Worm (Caenorhabditis elegans) whole organism, early embryonic: Measurements from ENCODE around the gene sru-16.
"Not testable (repeated sequence)": the region's sequence is repeated elsewhere in the genome, so short reads cannot be mapped to it uniquely, and the experiment has no call there.

ENCODE experiments used
- B0310.2 ChIP-seq: sonication (generic microtip); optimal IDR thresholded peaks from 2 replicates; lab custom pipeline; 2016; ENCODE audit warnings: mild to moderate bottlenecking, missing genetic modification characterization, missing compliant biosample characterization
- F13C5.2 ChIP-seq: sonication (generic microtip); optimal IDR thresholded peaks from 2 replicates; lab custom pipeline; 2017; ENCODE audit warnings: mild to moderate bottlenecking, missing genetic modification characterization, inconsistent platforms, missing compliant biosample characterization
- aly-1 ChIP-seq: sonication (generic microtip); optimal IDR thresholded peaks from 2 replicates; lab custom pipeline; 2016; ENCODE audit warnings: missing genetic modification characterization, missing compliant biosample characterization
- ama-1 ChIP-seq: fragments of 150-350 bp; optimal IDR thresholded peaks from 2 replicates; lab custom pipeline; 2014
- ceh-13 ChIP-seq: fragments of 200-800 bp; sonication (Bioruptor generic); optimal IDR thresholded peaks from 2 replicates; lab custom pipeline; 2018; ENCODE audit warnings: mild to moderate bottlenecking, missing genetic modification characterization, missing compliant biosample characterization
- ceh-36 ChIP-seq: sonication (generic microtip); optimal IDR thresholded peaks from 2 replicates; lab custom pipeline; 2016; ENCODE audit warnings: missing genetic modification characterization, inconsistent platforms, missing compliant biosample characterization
- ets-7 ChIP-seq: sonication (generic microtip); optimal IDR thresholded peaks from 2 replicates; lab custom pipeline; 2016; ENCODE audit warnings: missing genotype, missing genetic modification characterization, missing compliant biosample characterization
- flt-1 ChIP-seq: fragments of 200-800 bp; sonication (Bioruptor generic); IDR thresholded peaks from 2 replicates; pipeline ENCODE4 v1.3.6; 2022; ENCODE audit warnings: missing genetic modification characterization, missing compliant biosample characterization
- hmbx-1 ChIP-seq: sonication (generic microtip); optimal IDR thresholded peaks from 2 replicates; lab custom pipeline; 2016; ENCODE audit warnings: mild to moderate bottlenecking, missing genetic modification characterization, missing compliant biosample characterization
- hmg-4 ChIP-seq: fragments of 200-800 bp; sonication (Bioruptor generic); optimal IDR thresholded peaks from 2 replicates; lab custom pipeline; 2018; ENCODE audit warnings: mild to moderate bottlenecking, missing genetic modification characterization, missing compliant biosample characterization
- hnd-1 ChIP-seq: sonication (generic microtip); optimal IDR thresholded peaks from 2 replicates; lab custom pipeline; 2016; ENCODE audit warnings: missing genetic modification characterization, missing compliant biosample characterization
- pes-1 ChIP-seq: fragments of 200-800 bp; sonication (Bioruptor generic); IDR thresholded peaks from 2 replicates; pipeline ENCODE4 v1.3.6; 2022; ENCODE audit warnings: missing genetic modification reagents, missing genetic modification characterization, missing compliant biosample characterization
- scrt-1 ChIP-seq: fragments of 200-800 bp; sonication (Bioruptor generic); IDR thresholded peaks from 2 replicates; pipeline ENCODE4 v1.3.6; 2022; ENCODE audit warnings: missing genetic modification characterization, missing compliant biosample characterization
- sea-1 ChIP-seq: fragments of 200-800 bp; sonication (Bioruptor generic); conservative IDR thresholded peaks from 2 replicates; pipeline ENCODE4 v1.3.6; 2022; ENCODE audit warnings: missing genetic modification characterization, missing compliant biosample characterization
- tbx-11 ChIP-seq: fragments of 200-800 bp; sonication (Bioruptor generic); IDR thresholded peaks from 2 replicates; pipeline ENCODE4 v1.3.6; 2022; ENCODE audit warnings: missing genetic modification characterization, missing compliant biosample characterization
- tbx-37 ChIP-seq: fragments of 200-800 bp; sonication (Bioruptor generic); conservative IDR thresholded peaks from 2 replicates; pipeline ENCODE4 v1.3.6; 2022; ENCODE audit warnings: missing genetic modification reagents, missing genetic modification characterization, missing compliant biosample characterization
- tra-4 ChIP-seq: sonication (generic microtip); optimal IDR thresholded peaks from 2 replicates; lab custom pipeline; 2017; ENCODE audit warnings: missing genetic modification characterization, missing compliant biosample characterization

The sru-16 gene

DNA sequence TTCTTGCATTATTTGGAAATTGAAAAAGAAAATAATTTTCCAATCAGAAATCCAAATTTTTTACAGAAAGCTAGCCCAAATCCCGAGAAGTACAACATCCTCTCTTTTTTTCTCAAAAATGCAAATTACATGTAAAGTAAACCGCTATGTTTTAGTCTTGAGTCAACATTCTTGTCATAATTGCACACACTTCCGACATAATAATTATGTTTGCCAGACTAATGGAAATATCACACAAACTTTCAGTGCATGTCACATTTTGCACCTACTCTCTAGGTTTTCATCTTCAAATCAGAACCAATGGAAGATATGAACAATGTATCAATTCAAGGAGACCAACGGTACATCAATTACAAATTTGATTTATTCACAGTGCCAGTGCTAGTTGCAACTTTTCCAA is 5.6 kb downstream of the sru-16 start, which contains the start of gene sru-11:
TSS of gene sru-11 (plus strand) at position 301 of the 400 bp plus-strand sequence.
- no peak for TF ChIP-seq ceh-36 (tag; lab: Kevin White, UChicago)
- no peak for TF ChIP-seq flt-1 (GFP tag; lab: Robert Waterston, UW)
- no peak for TF ChIP-seq ama-1 (lab: Kevin White, UChicago)
- TF ChIP-seq hmg-4 (GFP tag; lab: Kevin White, UChicago) = no peak
- no peak for TF ChIP-seq pes-1 (GFP tag; lab: Robert Waterston, UW)
- no peak for TF ChIP-seq hnd-1 (tag; lab: Kevin White, UChicago)
- no peak for TF ChIP-seq sea-1
- no peak for TF ChIP-seq ceh-13 (GFP tag; lab: Kevin White, UChicago)
- no peak for TF ChIP-seq ets-7 (tag; lab: Kevin White, UChicago)
- no peak for TF ChIP-seq tra-4 (tag; lab: Kevin White, UChicago)
- no peak for TF ChIP-seq scrt-1 (GFP tag; lab: Robert Waterston, UW)

DNA sequence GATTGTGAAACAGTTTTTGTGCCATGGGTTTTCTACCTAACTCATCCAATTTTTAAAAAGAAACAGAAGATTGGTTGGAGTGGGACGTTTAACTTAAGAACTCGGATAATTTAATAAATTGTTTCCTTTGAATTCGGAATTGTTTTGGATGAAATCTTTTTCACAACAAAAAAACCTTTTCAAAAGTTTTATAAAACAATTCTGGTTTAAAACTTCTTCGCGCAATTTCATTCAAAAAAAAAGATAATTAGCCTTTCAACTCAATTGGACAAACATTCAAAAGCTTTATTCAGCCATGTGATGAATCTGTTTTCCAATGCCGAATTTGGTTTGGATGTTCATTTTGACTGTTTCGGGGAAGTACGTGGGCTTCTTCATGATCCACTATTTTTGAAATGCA is 8.1 kb downstream of the sru-16 start, which contains the start of gene Y45F10B.12:
TSS of gene Y45F10B.12 (plus strand) at position 301 of the 400 bp plus-strand sequence.
- no peak for TF ChIP-seq hmg-4 (GFP tag; lab: Kevin White, UChicago)
- no peak for TF ChIP-seq tra-4 (tag; lab: Kevin White, UChicago)
- no peak for TF ChIP-seq ama-1 (lab: Kevin White, UChicago)
- TF ChIP-seq hmbx-1 (tag; lab: Kevin White, UChicago) = no peak
- no peak for TF ChIP-seq aly-1
- no peak for TF ChIP-seq ceh-13 (GFP tag; lab: Kevin White, UChicago)
- no peak for TF ChIP-seq scrt-1 (GFP tag; lab: Robert Waterston, UW)
- no peak for TF ChIP-seq F13C5.2 (tag; lab: Kevin White, UChicago)
- no peak for TF ChIP-seq tbx-11 (GFP tag; lab: Robert Waterston, UW)
- TF ChIP-seq pes-1 (GFP tag; lab: Robert Waterston, UW) = no peak
- TF ChIP-seq flt-1 (GFP tag; lab: Robert Waterston, UW) = no peak
- TF ChIP-seq ets-7 (tag; lab: Kevin White, UChicago) = no peak
- no peak for TF ChIP-seq B0310.2 (tag; lab: Kevin White, UChicago)
- no peak for TF ChIP-seq tbx-37
- no peak for TF ChIP-seq ceh-36 (tag; lab: Kevin White, UChicago)
- TF ChIP-seq hnd-1 (tag; lab: Kevin White, UChicago) = no peak
- no peak for TF ChIP-seq sea-1

DNA sequence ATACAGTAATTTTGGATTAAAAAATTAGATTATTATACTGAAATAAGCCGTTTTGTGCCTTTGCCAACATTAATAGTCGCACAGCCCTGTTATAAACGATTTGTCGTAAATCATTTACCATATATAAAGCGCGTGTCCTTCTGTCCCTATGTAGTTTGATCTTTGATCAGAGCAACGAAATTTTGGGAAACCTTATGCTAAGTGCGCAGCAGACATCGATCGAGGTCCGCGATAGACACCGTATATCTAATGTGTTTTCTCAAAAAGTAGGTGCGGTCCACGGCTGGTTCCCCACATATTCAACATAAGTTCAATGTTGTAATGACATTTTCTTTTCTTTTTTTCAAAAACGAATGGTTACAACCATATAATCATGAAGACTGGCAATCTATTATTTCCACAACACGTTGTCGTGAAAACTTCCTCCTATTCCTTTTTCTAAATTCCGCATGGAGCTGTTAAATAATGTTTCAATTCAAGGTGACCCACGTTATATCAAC is 9.5 kb downstream of the sru-16 start, which contains the start of gene sru-9:
TSS of gene sru-9 (plus strand) at position 450 of the 500 bp plus-strand sequence.
- not testable (repeated sequence) for TF ChIP-seq ceh-13 (GFP tag; lab: Kevin White, UChicago); hmbx-1 (tag; lab: Kevin White, UChicago); tbx-37

DNA sequence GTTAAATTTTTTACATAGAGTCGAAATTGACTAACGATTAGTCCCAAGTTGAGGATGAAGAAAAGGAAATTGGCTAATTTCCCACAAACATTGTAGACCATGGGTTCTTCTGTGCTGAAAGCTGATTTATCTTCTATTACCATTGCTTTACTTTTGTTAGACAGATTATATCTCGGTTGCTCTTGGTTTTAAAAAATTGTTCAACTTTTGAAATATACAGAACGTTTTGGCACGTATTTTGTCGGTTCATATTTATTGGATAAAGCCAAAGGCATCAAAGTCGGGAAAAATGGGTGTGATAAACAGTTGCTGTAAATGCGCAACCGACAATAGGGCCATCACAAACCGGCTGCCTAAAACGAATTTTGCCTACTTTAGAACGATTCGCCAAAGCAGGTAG is 12.6 kb downstream of the sru-16 start, which contains the start of gene tsp-5:
TSS of gene tsp-5 (minus strand) at position 101 of the 400 bp plus-strand sequence.
- no peak for TF ChIP-seq tra-4 (tag; lab: Kevin White, UChicago)
- TF ChIP-seq ets-7 (tag; lab: Kevin White, UChicago) = no peak
- no peak for TF ChIP-seq hmbx-1 (tag; lab: Kevin White, UChicago)
- no peak for TF ChIP-seq tbx-11 (GFP tag; lab: Robert Waterston, UW)
- TF ChIP-seq B0310.2 (tag; lab: Kevin White, UChicago) = no peak
- no peak for TF ChIP-seq hnd-1 (tag; lab: Kevin White, UChicago)
- TF ChIP-seq F13C5.2 (tag; lab: Kevin White, UChicago) = no peak
- TF ChIP-seq tbx-37 = no peak
- TF ChIP-seq flt-1 (GFP tag; lab: Robert Waterston, UW) = no peak
- no peak for TF ChIP-seq ceh-13 (GFP tag; lab: Kevin White, UChicago)
- no peak for TF ChIP-seq hmg-4 (GFP tag; lab: Kevin White, UChicago)
- no peak for TF ChIP-seq aly-1
- TF ChIP-seq pes-1 (GFP tag; lab: Robert Waterston, UW) = no peak
- TF ChIP-seq ama-1 (lab: Kevin White, UChicago) = no peak
- TF ChIP-seq sea-1 = no peak
- TF ChIP-seq ceh-36 (tag; lab: Kevin White, UChicago) = no peak

DNA sequence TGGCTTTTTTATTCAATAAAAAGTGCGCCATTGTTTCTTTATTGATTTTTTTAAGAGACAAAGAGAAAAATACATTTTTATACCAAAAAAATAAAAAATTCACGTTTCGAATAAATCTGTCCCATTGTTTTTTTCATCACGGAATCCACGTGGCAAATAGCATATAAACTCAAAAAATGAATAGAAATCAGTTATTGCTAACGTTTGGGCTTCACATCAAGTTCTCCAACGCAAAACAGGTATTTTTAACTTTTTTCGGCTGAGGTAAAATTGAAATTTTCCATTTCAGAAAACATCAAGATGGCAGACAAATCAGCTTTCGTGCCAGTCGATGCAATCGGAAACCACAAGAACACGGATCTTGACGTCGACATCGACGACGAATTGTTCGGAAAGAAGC is 14.3 kb downstream of the sru-16 start, which contains the start of gene Y45F10B.3:
TSS of gene Y45F10B.3 (plus strand) at position 301 of the 400 bp plus-strand sequence.
- TF ChIP-seq aly-1 = no peak
- no peak for TF ChIP-seq tbx-37
- no peak for TF ChIP-seq flt-1 (GFP tag; lab: Robert Waterston, UW)
- TF ChIP-seq ets-7 (tag; lab: Kevin White, UChicago) = no peak
- TF ChIP-seq tbx-11 (GFP tag; lab: Robert Waterston, UW) = no peak
- TF ChIP-seq scrt-1 (GFP tag; lab: Robert Waterston, UW) = no peak
- TF ChIP-seq ceh-36 (tag; lab: Kevin White, UChicago) = no peak
- TF ChIP-seq hmg-4 (GFP tag; lab: Kevin White, UChicago) = no peak
- TF ChIP-seq ceh-13 (GFP tag; lab: Kevin White, UChicago) = no peak
- no peak for TF ChIP-seq sea-1
- TF ChIP-seq hnd-1 (tag; lab: Kevin White, UChicago) = no peak
- TF ChIP-seq hmbx-1 (tag; lab: Kevin White, UChicago) = no peak
- no peak for TF ChIP-seq B0310.2 (tag; lab: Kevin White, UChicago)
- TF ChIP-seq F13C5.2 (tag; lab: Kevin White, UChicago) = no peak
- TF ChIP-seq tra-4 (tag; lab: Kevin White, UChicago) = no peak

DNA sequence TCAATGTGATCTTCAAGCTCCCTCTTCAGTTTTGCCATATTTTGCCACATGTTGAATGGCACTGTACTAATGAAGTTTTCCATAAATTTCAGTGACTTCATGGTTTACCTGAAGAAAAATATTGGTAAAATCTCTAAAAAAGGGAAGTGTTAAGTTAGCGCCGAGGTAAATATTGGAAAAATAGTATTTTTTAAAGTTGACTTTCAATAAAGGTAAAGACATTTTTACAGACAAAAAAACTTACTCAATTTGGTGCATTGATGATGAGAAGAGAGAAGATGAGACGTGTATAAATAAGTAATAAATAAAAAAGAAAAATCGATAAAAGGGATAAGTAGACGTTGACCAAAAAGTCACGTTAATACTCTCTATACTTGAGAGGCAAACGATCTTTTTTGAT is 18.8 kb downstream of the sru-16 start, which contains the start of gene Y45F10B.9:
TSS of gene Y45F10B.9 (minus strand) at position 101 of the 400 bp plus-strand sequence.
- TF ChIP-seq B0310.2 (tag; lab: Kevin White, UChicago); sea-1; tbx-37: not testable (repeated sequence)

DNA sequence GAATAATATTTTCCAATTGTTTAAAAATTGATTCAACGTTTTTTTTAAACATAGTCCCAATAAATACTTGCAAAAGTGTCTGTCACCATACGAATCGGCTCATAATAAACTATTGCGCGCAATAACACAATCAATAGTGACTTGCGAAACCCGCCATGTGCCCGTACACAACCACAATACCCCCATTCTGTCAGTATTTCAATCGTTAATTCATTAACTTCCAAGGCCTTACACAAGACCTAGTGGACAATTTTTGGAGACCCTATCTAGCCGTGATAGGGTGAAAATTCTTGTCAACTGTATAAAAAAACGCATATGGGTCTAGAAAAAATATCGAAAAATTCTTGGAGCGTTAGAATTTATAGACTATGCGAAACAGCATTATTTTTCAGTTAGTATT is 21.6 kb downstream of the sru-16 start:
- TF ChIP-seq ceh-36 (tag; lab: Kevin White, UChicago) = no peak
- TF ChIP-seq hmbx-1 (tag; lab: Kevin White, UChicago) = no peak
- no peak for TF ChIP-seq scrt-1 (GFP tag; lab: Robert Waterston, UW)
- no peak for TF ChIP-seq flt-1 (GFP tag; lab: Robert Waterston, UW)
- no peak for TF ChIP-seq ets-7 (tag; lab: Kevin White, UChicago)
- no peak for TF ChIP-seq tbx-11 (GFP tag; lab: Robert Waterston, UW)
- no peak for TF ChIP-seq B0310.2 (tag; lab: Kevin White, UChicago)
- no peak for TF ChIP-seq aly-1
- TF ChIP-seq tbx-37 = no peak
